Worm (Caenorhabditis elegans): Measurements from ENCODE around the gene C24D10.6.

ce11 chrIV:5202575-5202974 is 42.5 kb upstream of the C24D10.6 start:
- TF ChIP-seq rnt-1 (tag; optimal IDR thresholded peaks at IDR 0.05) (no peak), nhr-12 (tag; optimal IDR thresholded peaks at IDR 0.05) (no peak), alr-1 (tag; optimal IDR thresholded peaks at IDR 0.05; ENCODE audit: borderline replicate concordance) (no peak), pqm-1 (tag; optimal IDR thresholded peaks at IDR 0.05) (no peak)

Data from whole organism, L1 larva.